Fruit fly (Drosophila melanogaster) whole organism, wandering third instar larva: ENCODE data around the gene CG14341.

ENCODE experiments used
- Abd-B ChIP-seq: fragments of >200 bp; optimal IDR thresholded peaks from 2 replicates; lab custom pipeline; 2017; ENCODE audit warnings: missing biosample characterization, missing genetic modification characterization
- CG32264 ChIP-seq: fragments of 200-800 bp; sonication (Bioruptor generic); optimal IDR thresholded peaks from 2 replicates; lab custom pipeline; 2016; ENCODE audit warnings: missing biosample characterization, missing genetic modification characterization
- CG9705 ChIP-seq: fragments of 200-800 bp; sonication (Bioruptor generic); optimal IDR thresholded peaks from 2 replicates; lab custom pipeline; 2018; ENCODE audit warnings: missing biosample characterization, mild to moderate bottlenecking, missing genetic modification characterization
- CrebA ChIP-seq: fragments of 200-800 bp; sonication (Bioruptor generic); optimal IDR thresholded peaks from 2 replicates; lab custom pipeline; 2016; ENCODE audit warnings: missing biosample characterization, mild to moderate bottlenecking, missing genetic modification characterization, borderline replicate concordance
- Dfd ChIP-seq: fragments of >200 bp; optimal IDR thresholded peaks from 2 replicates; lab custom pipeline; 2017; ENCODE audit warnings: missing biosample characterization, missing genetic modification characterization
- Dif ChIP-seq: fragments of 200-275, 200-300 bp; sonication (Bioruptor generic); optimal IDR thresholded peaks from 2 replicates; lab custom pipeline; 2018; ENCODE audit warnings: missing biosample characterization, missing genetic modification characterization; ENCODE audit not compliant: partially characterized antibody
- GATAd ChIP-seq: sonication (Bioruptor generic); optimal IDR thresholded peaks from 2 replicates; lab custom pipeline; 2016; ENCODE audit warnings: missing biosample characterization, missing genetic modification characterization
- HLH106 ChIP-seq: fragments of 200-800 bp; optimal IDR thresholded peaks from 3 replicates; lab custom pipeline; 2019; ENCODE audit warnings: missing biosample characterization, mild to moderate bottlenecking, missing genetic modification characterization, moderate library complexity
- Hnf4 ChIP-seq: fragments of 200-800 bp; sonication (Bioruptor generic); optimal IDR thresholded peaks from 2 replicates; lab custom pipeline; 2016; ENCODE audit warnings: missing biosample characterization, mild to moderate bottlenecking, missing genetic modification characterization
- Hr78 ChIP-seq: fragments of >200 bp; optimal IDR thresholded peaks from 2 replicates; lab custom pipeline; 2017; ENCODE audit warnings: missing biosample characterization, missing genetic modification characterization
- Hr83 ChIP-seq: fragments of 200-300 bp; sonication (Bioruptor generic); optimal IDR thresholded peaks from 2 replicates; lab custom pipeline; 2016; ENCODE audit warnings: missing biosample characterization, mild to moderate bottlenecking, missing genetic modification characterization, moderate library complexity; ENCODE audit not compliant: poor library complexity, severe bottlenecking
- Jra ChIP-seq: sonication (Bioruptor generic); optimal IDR thresholded peaks from 2 replicates; lab custom pipeline; 2016; ENCODE audit warnings: missing biosample characterization, missing genetic modification characterization
- Mio ChIP-seq: sonication (Bioruptor generic); optimal IDR thresholded peaks from 2 replicates; lab custom pipeline; 2016; ENCODE audit warnings: missing biosample characterization, missing genetic modification characterization
- Myc ChIP-seq: fragments of >200 bp; optimal IDR thresholded peaks from 2 replicates; lab custom pipeline; 2017
- N ChIP-seq: fragments of >200 bp; optimal IDR thresholded peaks from 2 replicates; lab custom pipeline; 2018; ENCODE audit warnings: missing biosample characterization, missing external identifiers, missing genetic modification characterization
- OdsH ChIP-seq: fragments of 200-800 bp; sonication (Bioruptor generic); optimal IDR thresholded peaks from 2 replicates; lab custom pipeline; 2016; ENCODE audit warnings: missing biosample characterization, mild to moderate bottlenecking, missing genetic modification characterization
- Rel ChIP-seq, 2 experiments: fragments of 200-800 bp; sonication (Bioruptor generic) in 1 of 2; optimal IDR thresholded peaks; 2 replicates in 1 of 2; 3 replicates in 1 of 2; lab custom pipeline; 2016 to 2019; ENCODE audit warnings: mild to moderate bottlenecking in 2 of 2, missing biosample characterization in 2 of 2, missing genetic modification characterization in 2 of 2, moderate library complexity in 1 of 2
- Sp1 ChIP-seq: fragments of 200-800 bp; sonication (Bioruptor generic); optimal IDR thresholded peaks from 3 replicates; lab custom pipeline; 2019; ENCODE audit warnings: missing biosample characterization, mild to moderate bottlenecking, missing genetic modification characterization, moderate library complexity
- Vsx2 ChIP-seq: fragments of 200-300, 225-300 bp; sonication (Bioruptor generic); optimal IDR thresholded peaks from 2 replicates; lab custom pipeline; 2018; ENCODE audit warnings: missing biosample characterization, missing genetic modification characterization; ENCODE audit not compliant: partially characterized antibody
- br ChIP-seq: fragments of 200-800 bp; sonication (Bioruptor generic); optimal IDR thresholded peaks from 2 replicates; lab custom pipeline; 2016; ENCODE audit warnings: missing biosample characterization, missing genetic modification characterization
- brk ChIP-seq: fragments of 200-800 bp; sonication (Bioruptor generic); optimal IDR thresholded peaks from 2 replicates; lab custom pipeline; 2016; ENCODE audit warnings: missing biosample characterization, mild to moderate bottlenecking, missing genetic modification characterization
- dl ChIP-seq, 2 experiments: fragments of 175-275, 200-275 bp in 1 of 2; fragments of 200-275 bp in 1 of 2; sonication (Bioruptor generic); optimal IDR thresholded peaks; lab custom pipeline; 2018; ENCODE audit warnings: mild to moderate bottlenecking in 2 of 2, missing biosample characterization in 2 of 2, missing genetic modification characterization in 2 of 2, moderate library complexity in 2 of 2; ENCODE audit not compliant: partially characterized antibody in 2 of 2, insufficient read depth in 1 of 2
- dmrt93B ChIP-seq: fragments of 200-800 bp; sonication (Bioruptor generic); optimal IDR thresholded peaks from 2 replicates; lab custom pipeline; 2018; ENCODE audit warnings: missing biosample characterization, mild to moderate bottlenecking, missing genetic modification characterization
- dsf ChIP-seq: sonication (Bioruptor generic); optimal IDR thresholded peaks from 2 replicates; lab custom pipeline; 2016; ENCODE audit warnings: missing biosample characterization, missing genetic modification characterization, borderline replicate concordance
- ey ChIP-seq: fragments of 200-800 bp; sonication (Bioruptor generic); optimal IDR thresholded peaks from 2 replicates; lab custom pipeline; 2016; ENCODE audit warnings: missing biosample characterization, missing genetic modification characterization
- foxo ChIP-seq, 2 experiments: fragments of 200-800 bp; sonication (Bioruptor generic); optimal IDR thresholded peaks; 2 replicates in 1 of 2; 3 replicates in 1 of 2; lab custom pipeline; 2016 to 2017; ENCODE audit warnings: missing biosample characterization in 2 of 2, missing genetic modification characterization in 2 of 2
- fru ChIP-seq: fragments of 200-800 bp; sonication (Bioruptor generic); optimal IDR thresholded peaks from 3 replicates; lab custom pipeline; 2016; ENCODE audit warnings: missing biosample characterization, mild to moderate bottlenecking, missing genetic modification characterization
- h ChIP-seq: fragments of 200-800 bp; sonication (Bioruptor generic); optimal IDR thresholded peaks from 3 replicates; lab custom pipeline; 2016; ENCODE audit warnings: missing biosample characterization, mild to moderate bottlenecking, missing genetic modification characterization
- jim ChIP-seq: fragments of 175-275, 200-325 bp; sonication (Bioruptor generic); optimal IDR thresholded peaks from 2 replicates; lab custom pipeline; 2016; ENCODE audit warnings: missing biosample characterization, mild to moderate bottlenecking, missing genetic modification characterization
- lola ChIP-seq: fragments of >200 bp; optimal IDR thresholded peaks from 2 replicates; lab custom pipeline; 2017; ENCODE audit warnings: missing biosample characterization, missing genetic modification characterization
- pan ChIP-seq: fragments of >200 bp; optimal IDR thresholded peaks from 2 replicates; lab custom pipeline; 2017
- psq ChIP-seq: fragments of 200-800 bp; sonication (Bioruptor generic); optimal IDR thresholded peaks from 3 replicates; lab custom pipeline; 2017; ENCODE audit warnings: missing biosample characterization, mild to moderate bottlenecking, missing genetic modification characterization, moderate library complexity
- rgr ChIP-seq: fragments of 200-800 bp; sonication (Bioruptor generic); optimal IDR thresholded peaks from 3 replicates; lab custom pipeline; 2016; ENCODE audit warnings: missing biosample characterization, mild to moderate bottlenecking, missing genetic modification characterization
- sage ChIP-seq: fragments of 200-800 bp; sonication (Bioruptor generic); optimal IDR thresholded peaks from 2 replicates; lab custom pipeline; 2016; ENCODE audit warnings: missing biosample characterization, mild to moderate bottlenecking, missing genetic modification characterization
- sv ChIP-seq: fragments of 200-800 bp; sonication (Bioruptor generic); optimal IDR thresholded peaks from 3 replicates; lab custom pipeline; 2016; ENCODE audit warnings: missing biosample characterization, missing genetic modification characterization
- tai ChIP-seq: sonication (Bioruptor generic); optimal IDR thresholded peaks from 2 replicates; lab custom pipeline; 2016; ENCODE audit warnings: missing biosample characterization, missing genetic modification characterization
- usp ChIP-seq: fragments of >200 bp; optimal IDR thresholded peaks from 2 replicates; lab custom pipeline; 2017; ENCODE audit warnings: missing biosample characterization, missing genetic modification characterization
- woc ChIP-seq: sonication (Bioruptor generic); optimal IDR thresholded peaks from 2 replicates; lab custom pipeline; 2016; ENCODE audit warnings: missing biosample characterization, mild to moderate bottlenecking, missing genetic modification characterization

Gene CG14341

DNA sequence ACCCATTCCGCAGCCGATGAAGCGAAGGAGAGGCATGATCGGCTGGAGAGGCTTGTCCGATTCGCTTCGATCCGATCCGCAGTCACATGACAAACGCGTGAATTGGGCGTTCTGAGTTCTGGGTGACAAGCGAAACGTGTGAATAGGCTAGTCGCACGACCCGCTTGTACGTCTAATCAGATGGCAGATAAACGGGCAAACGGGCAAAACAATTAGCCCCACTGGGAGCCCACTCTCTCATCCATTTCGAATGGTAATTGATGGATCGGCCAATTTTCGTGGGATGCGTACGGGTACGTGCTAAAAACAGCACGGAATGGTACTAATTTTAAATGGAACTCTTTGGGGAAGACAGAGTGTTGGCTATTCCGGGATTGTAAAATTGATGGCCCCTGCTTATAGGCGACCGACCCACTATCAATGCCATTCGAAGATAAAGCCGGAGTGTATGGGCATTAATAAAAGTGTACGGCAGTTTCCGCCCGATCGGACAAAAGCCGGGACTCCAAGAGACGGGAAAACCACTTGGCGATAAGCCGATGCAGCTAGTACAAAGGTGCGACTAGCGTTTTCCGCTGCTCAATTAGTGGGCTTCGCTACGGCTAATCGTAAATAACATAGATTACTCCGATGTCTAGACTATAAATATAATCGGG, 38.7 kb upstream of the CG14341 start:
- TF ChIP-seq Vsx2 (peak; percentile 18), h (GFP tag; lab: Kevin White, UChicago) (peak; percentile 74), Hr78 (GFP tag; lab: Kevin White, UChicago) (no peak), Rel (GFP tag; optimal IDR thresholded peaks at IDR 0.05; lab: Kevin White, UChicago) (no peak), Rel (tag; optimal IDR thresholded peaks at IDR 0.05; lab: Kevin White, UChicago) (peak; percentile 3), Hnf4 (no peak)

DNA sequence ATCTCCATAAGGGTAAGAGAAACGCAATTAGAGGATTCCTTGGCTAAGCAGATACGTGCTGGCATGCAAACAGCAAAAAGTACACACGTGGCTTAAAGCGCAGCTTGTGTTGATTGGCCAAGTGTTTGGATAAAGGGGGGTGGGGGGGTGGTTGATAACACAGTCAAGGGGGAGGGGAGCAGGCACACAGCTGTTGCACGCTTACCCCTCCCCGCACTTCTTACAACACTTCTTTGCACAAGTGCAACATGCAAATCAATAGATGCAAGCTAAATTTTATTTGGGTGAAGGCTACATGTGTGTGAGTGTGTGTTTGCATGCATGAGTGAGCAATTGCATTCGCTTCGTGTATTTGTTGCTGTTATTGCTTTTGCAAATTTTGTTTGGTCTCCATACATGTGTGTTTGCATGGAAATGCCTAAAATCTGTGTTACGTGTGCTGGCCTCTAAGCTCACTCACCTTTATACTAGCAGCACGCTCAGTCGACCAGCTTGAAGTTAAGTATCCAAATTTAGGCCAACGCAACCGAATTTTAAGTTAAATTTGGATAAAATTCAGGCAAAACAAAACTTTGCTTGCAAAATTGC, 37.9 kb upstream of the CG14341 start:
- TF ChIP-seq rgr (no peak), brk (GFP tag; lab: Kevin White, UChicago) (no peak), lola (no peak), sage (no peak), pan (lab: Kevin White, UChicago) (no peak), dl (GFP tag; optimal IDR thresholded peaks at IDR 0.05; lab: Kevin White, UChicago; ENCODE audit: insufficient read depth in 1 of 2, partially characterized antibody in 2 of 2) (no peak)
- TF ChIP-seq, all 38 proteins: peak for 0

DNA sequence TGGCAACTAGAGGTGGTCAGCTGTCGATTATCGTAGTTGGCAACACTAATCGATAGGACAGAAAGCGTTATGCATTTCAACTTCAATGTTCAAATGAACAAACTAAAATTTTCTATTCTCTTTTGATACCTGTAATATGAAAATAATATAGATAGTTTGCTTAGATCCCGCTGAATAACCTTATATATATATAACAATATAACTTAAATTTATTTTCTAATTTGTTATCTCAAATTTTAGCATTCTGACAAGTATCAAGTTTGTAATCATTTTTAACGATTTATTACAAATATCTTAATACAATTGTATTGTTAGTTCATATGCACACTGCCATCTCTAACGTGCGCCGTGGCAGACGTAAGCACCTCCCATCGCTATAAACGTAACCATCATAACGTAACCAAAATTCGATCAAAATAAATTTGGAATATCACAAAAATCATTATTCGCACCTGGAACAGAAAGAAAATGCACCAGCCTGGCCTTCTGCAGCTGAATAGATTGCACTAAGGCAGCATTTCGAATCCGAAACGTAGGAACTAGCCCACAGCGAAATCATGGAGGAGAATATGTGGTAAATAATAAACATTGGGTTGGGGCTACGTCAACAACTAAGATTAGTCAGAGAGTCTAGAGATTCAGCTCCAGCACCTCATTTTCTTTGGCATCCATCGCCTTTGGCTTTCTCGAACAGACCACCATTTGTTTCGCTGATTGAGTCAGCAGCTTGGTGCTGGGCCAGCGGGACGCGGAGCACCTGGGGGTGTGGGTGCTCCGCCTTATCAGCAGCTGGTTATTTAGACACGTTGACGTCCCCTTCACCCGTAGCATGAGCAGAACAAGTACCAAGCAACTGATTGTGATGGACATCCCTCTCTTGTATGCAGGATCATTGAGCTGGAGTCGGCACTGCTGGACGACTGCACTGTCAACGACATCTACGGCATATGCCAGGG, 37.1 kb upstream of the CG14341 start, which contains the start of the genes Pino and TBC1D23:
Pino (minus strand) TSS at position 22 of the 956 bp plus-strand sequence.
TBC1D23 (plus strand) TSS at position 385 of the 956 bp plus-strand sequence.
- TF ChIP-seq Dif, result no peak
- TF ChIP-seq foxo (GFP tag; optimal IDR thresholded peaks at IDR 0.05; lab: Kevin White, UChicago), result peak in 1 of 2 experiments; percentile 80
- no peak for TF ChIP-seq CG32264 (GFP tag; lab: Kevin White, UChicago)
- peak; percentile 56 for TF ChIP-seq dmrt93B (GFP tag; lab: Kevin White, UChicago)
- TF ChIP-seq Jra (GFP tag; lab: Kevin White, UChicago), result peak; percentile 1
- no peak for TF ChIP-seq tai
- no peak for TF ChIP-seq dl (GFP tag; optimal IDR thresholded peaks at IDR 0.05; lab: Kevin White, UChicago; ENCODE audit: insufficient read depth in 1 of 2, partially characterized antibody in 2 of 2)
- no peak for TF ChIP-seq lola
- no peak for TF ChIP-seq GATAd
- TF ChIP-seq N, result no peak
- no peak for TF ChIP-seq Dfd
- TF ChIP-seq ey (GFP tag; lab: Kevin White, UChicago), result peak; percentile 53
- no peak for TF ChIP-seq pan (lab: Kevin White, UChicago)
- no peak for TF ChIP-seq Rel (GFP tag; optimal IDR thresholded peaks at IDR 0.05; lab: Kevin White, UChicago)
- TF ChIP-seq Rel (tag; optimal IDR thresholded peaks at IDR 0.05; lab: Kevin White, UChicago), result no peak
- TF ChIP-seq woc, result peak; percentile 60
- TF ChIP-seq Myc (lab: Kevin White, UChicago), result peak; percentile 57
- TF ChIP-seq Hr78 (GFP tag; lab: Kevin White, UChicago), result no peak
- TF ChIP-seq h (GFP tag; lab: Kevin White, UChicago), result peak; percentile 52
- TF ChIP-seq sv (GFP tag; lab: Kevin White, UChicago), result peak; percentile 58
- TF ChIP-seq CrebA, result no peak
- peak; percentile 50 for TF ChIP-seq br
- no peak for TF ChIP-seq dsf (GFP tag; lab: Kevin White, UChicago)
- peak; percentile 70 for TF ChIP-seq Sp1 (GFP tag; lab: Kevin White, UChicago)
- TF ChIP-seq brk (GFP tag; lab: Kevin White, UChicago), result no peak
- no peak for TF ChIP-seq usp (GFP tag; lab: Kevin White, UChicago)
- TF ChIP-seq Hr83 (GFP tag; lab: Kevin White, UChicago), result peak; percentile 38
- TF ChIP-seq psq, result peak; percentile 48
- peak; percentile 57 for TF ChIP-seq CG9705 (GFP tag; lab: Kevin White, UChicago)
- no peak for TF ChIP-seq Mio (GFP tag; lab: Kevin White, UChicago)
- TF ChIP-seq sage, result no peak
- TF ChIP-seq Abd-B (GFP tag; lab: Kevin White, UChicago), result no peak
- TF ChIP-seq Vsx2, result no peak
- TF ChIP-seq OdsH, result peak; percentile 26
- no peak for TF ChIP-seq Hnf4
- TF ChIP-seq rgr, result peak; percentile 76
- TF ChIP-seq fru (GFP tag; lab: Kevin White, UChicago), result peak; percentile 57
- peak; percentile 84 for TF ChIP-seq HLH106 (tag; lab: Kevin White, UChicago)
- TF ChIP-seq jim, result no peak
